Worm (Caenorhabditis elegans) whole organism, L1 larva: ENCODE measurements around the gene sru-35.

ENCODE experiments used
- C16A3.4 ChIP-seq: fragments of 150-350 bp; optimal IDR thresholded peaks from 2 replicates; lab custom pipeline; 2014; ENCODE audit warnings: missing biosample characterization, missing genetic modification characterization
- C34B4.2 ChIP-seq: sonication (generic microtip); optimal IDR thresholded peaks from 2 replicates; lab custom pipeline; 2017; ENCODE audit warnings: mild to moderate bottlenecking, missing genetic modification characterization, missing compliant biosample characterization
- blmp-1 ChIP-seq: fragments of 150-350 bp; optimal IDR thresholded peaks from 2 replicates; lab custom pipeline; 2014; ENCODE audit warnings: missing biosample characterization, missing genetic modification characterization
- ceh-63 ChIP-seq: fragments of 200-800 bp; sonication (Bioruptor generic); optimal IDR thresholded peaks from 2 replicates; lab custom pipeline; 2018; ENCODE audit warnings: mild to moderate bottlenecking, missing genetic modification characterization, missing compliant biosample characterization
- ceh-82 ChIP-seq, 3 experiments: fragments of 150-350 bp in 1 of 3; sonication (generic microtip) in 2 of 3; optimal IDR thresholded peaks; 2 replicates each; lab custom pipeline; 2014 to 2017; ENCODE audit warnings: missing biosample characterization in 3 of 3, missing genetic modification characterization in 3 of 3
- ces-1 ChIP-seq: fragments of 150-350 bp; optimal IDR thresholded peaks from 2 replicates; lab custom pipeline; 2014; ENCODE audit warnings: missing biosample characterization, missing genetic modification reagents, missing genetic modification characterization
- dpl-1 ChIP-seq, 3 experiments: fragments of 150-350 bp in 2 of 3; sonication (generic microtip) in 1 of 3; optimal IDR thresholded peaks; 2 replicates each; lab custom pipeline; 2014 to 2017; ENCODE audit warnings: missing biosample characterization in 3 of 3, missing genetic modification characterization in 3 of 3, missing genetic modification reagents in 3 of 3
- dsc-1 ChIP-seq: sonication (generic microtip); optimal IDR thresholded peaks from 2 replicates; lab custom pipeline; 2016; ENCODE audit warnings: mild to moderate bottlenecking, missing genetic modification characterization, missing compliant biosample characterization
- efl-1 ChIP-seq, 4 experiments: fragments of 150-350 bp; optimal IDR thresholded peaks in 3 of 4; peaks in 1 of 4; 1 replicate in 1 of 4; 2 replicates in 3 of 4; lab custom pipeline; 2014; ENCODE audit warnings: missing biosample characterization in 2 of 4, missing genetic modification characterization in 2 of 4, missing genetic modification reagents in 2 of 4
- elt-3 ChIP-seq, 6 experiments: fragments of 150-350 bp in 1 of 6; sonication (generic microtip); optimal IDR thresholded peaks; 2 replicates each; lab custom pipeline; 2017 to 2018; ENCODE audit warnings: missing biosample characterization in 6 of 6, missing genetic modification characterization in 6 of 6, inconsistent platforms in 1 of 6
- ets-5 ChIP-seq: fragments of 200-800 bp; sonication (Bioruptor generic); IDR thresholded peaks from 2 replicates; pipeline ENCODE4 v1.3.6; 2022; ENCODE audit warnings: missing genetic modification characterization, missing compliant biosample characterization
- fkh-10 ChIP-seq: sonication (generic microtip); optimal IDR thresholded peaks from 2 replicates; lab custom pipeline; 2017; ENCODE audit warnings: missing biosample characterization, missing genetic modification reagents, missing genetic modification characterization
- fkh-8 ChIP-seq: sonication (generic microtip); optimal IDR thresholded peaks from 2 replicates; lab custom pipeline; 2016; ENCODE audit warnings: mild to moderate bottlenecking, missing genetic modification characterization, missing compliant biosample characterization
- grh-1 ChIP-seq: fragments of 200-800 bp; sonication (Bioruptor generic); IDR thresholded peaks from 2 replicates; pipeline ENCODE4 v1.3.6; 2022; ENCODE audit warnings: missing genetic modification reagents, missing genetic modification characterization, missing compliant biosample characterization
- hlh-17 ChIP-seq: fragments of 200-800 bp; sonication (Bioruptor generic); optimal IDR thresholded peaks from 2 replicates; lab custom pipeline; 2018; ENCODE audit warnings: missing genetic modification characterization, mild to moderate bottlenecking, missing compliant biosample characterization, moderate library complexity, borderline replicate concordance
- hlh-4 ChIP-seq: sonication (generic microtip); optimal IDR thresholded peaks from 2 replicates; lab custom pipeline; 2016; ENCODE audit warnings: mild to moderate bottlenecking, missing genetic modification characterization, missing compliant biosample characterization
- hpl-2 ChIP-seq: fragments of 150-350 bp; optimal IDR thresholded peaks from 2 replicates; lab custom pipeline; 2014; ENCODE audit warnings: missing biosample characterization, missing genetic modification reagents, missing genetic modification characterization
- lin-14 ChIP-seq: fragments of 200-800 bp; sonication (Bioruptor generic); optimal IDR thresholded peaks from 2 replicates; lab custom pipeline; 2018; ENCODE audit warnings: mild to moderate bottlenecking, missing genetic modification characterization, moderate library complexity, missing compliant biosample characterization
- lin-35 ChIP-seq, 2 experiments: fragments of 150-350 bp; optimal IDR thresholded peaks; 2 replicates each; lab custom pipeline; 2014; ENCODE audit warnings: missing biosample characterization in 2 of 2, missing genetic modification characterization in 2 of 2, missing genetic modification reagents in 2 of 2
- lsy-2 ChIP-seq, 2 experiments: fragments of 150-350 bp; optimal IDR thresholded peaks; 2 replicates each; lab custom pipeline; 2014; ENCODE audit warnings: missing biosample characterization in 2 of 2, missing genetic modification characterization in 2 of 2
- mef-2 ChIP-seq: fragments of 150-350 bp; optimal IDR thresholded peaks from 2 replicates; lab custom pipeline; 2014; ENCODE audit warnings: missing biosample characterization, missing genetic modification characterization
- mep-1 ChIP-seq: fragments of 150-350 bp; optimal IDR thresholded peaks from 2 replicates; lab custom pipeline; 2014; ENCODE audit warnings: missing biosample characterization, missing genetic modification characterization
- nhr-12 ChIP-seq: sonication (generic microtip); optimal IDR thresholded peaks from 2 replicates; lab custom pipeline; 2017; ENCODE audit warnings: missing biosample characterization, missing genetic modification characterization
- nhr-20 ChIP-seq: sonication (generic microtip); optimal IDR thresholded peaks from 2 replicates; lab custom pipeline; 2016; ENCODE audit warnings: mild to moderate bottlenecking, missing genetic modification characterization, missing compliant biosample characterization
- nhr-237 ChIP-seq: fragments of 150-350 bp; optimal IDR thresholded peaks from 2 replicates; lab custom pipeline; 2014; ENCODE audit warnings: missing biosample characterization, missing genetic modification characterization
- nhr-47 ChIP-seq: sonication (generic microtip); optimal IDR thresholded peaks from 2 replicates; lab custom pipeline; 2016; ENCODE audit warnings: mild to moderate bottlenecking, missing genetic modification characterization, moderate library complexity, missing compliant biosample characterization
- nhr-71 ChIP-seq: sonication (generic microtip); optimal IDR thresholded peaks from 2 replicates; lab custom pipeline; 2016; ENCODE audit warnings: mild to moderate bottlenecking, missing genetic modification characterization, moderate library complexity, missing compliant biosample characterization
- nhr-84 ChIP-seq: sonication (generic microtip); optimal IDR thresholded peaks from 2 replicates; lab custom pipeline; 2017; ENCODE audit warnings: missing biosample characterization, missing genetic modification characterization
- nhr-85 ChIP-seq: sonication (generic microtip); peaks from one replicate; lab custom pipeline; 2016; ENCODE audit warnings: missing genetic modification characterization, inconsistent platforms, missing compliant biosample characterization
- pqm-1 ChIP-seq: sonication (generic microtip); optimal IDR thresholded peaks from 3 replicates; lab custom pipeline; 2017; ENCODE audit warnings: missing biosample characterization, missing genetic modification characterization
- rnt-1 ChIP-seq: sonication (generic microtip); optimal IDR thresholded peaks from 2 replicates; lab custom pipeline; 2016; ENCODE audit warnings: mild to moderate bottlenecking, missing genetic modification characterization, moderate library complexity, missing compliant biosample characterization
- snu-23 ChIP-seq: sonication (generic microtip); optimal IDR thresholded peaks from 2 replicates; lab custom pipeline; 2016; ENCODE audit warnings: missing genetic modification characterization, missing compliant biosample characterization
- sup-37 ChIP-seq: fragments of 200-800 bp; sonication (Bioruptor generic); optimal IDR thresholded peaks from 2 replicates; lab custom pipeline; 2018; ENCODE audit warnings: mild to moderate bottlenecking, missing genetic modification characterization, missing compliant biosample characterization
- swsn-7 ChIP-seq: sonication (generic microtip); optimal IDR thresholded peaks from 2 replicates; lab custom pipeline; 2016; ENCODE audit warnings: missing genetic modification characterization, missing compliant biosample characterization
- tbx-2 ChIP-seq: sonication (generic microtip); optimal IDR thresholded peaks from 2 replicates; lab custom pipeline; 2016; ENCODE audit warnings: missing genetic modification characterization, missing compliant biosample characterization
- unc-130 ChIP-seq: fragments of 150-350 bp; optimal IDR thresholded peaks from 2 replicates; lab custom pipeline; 2017; ENCODE audit warnings: missing biosample characterization, missing genetic modification characterization, inconsistent platforms
- unc-62 ChIP-seq: fragments of 150-350 bp; optimal IDR thresholded peaks from 2 replicates; lab custom pipeline; 2014; ENCODE audit warnings: missing biosample characterization, missing genetic modification reagents, missing genetic modification characterization
- vab-15 ChIP-seq: sonication (generic microtip); optimal IDR thresholded peaks from 2 replicates; lab custom pipeline; 2017; ENCODE audit warnings: missing genotype, mild to moderate bottlenecking, missing genetic modification characterization, missing compliant biosample characterization
- xbp-1 ChIP-seq: sonication (generic microtip); optimal IDR thresholded peaks from 2 replicates; lab custom pipeline; 2016; ENCODE audit warnings: missing genetic modification characterization, missing compliant biosample characterization
- zag-1 ChIP-seq: fragments of 150-350 bp; optimal IDR thresholded peaks from 2 replicates; lab custom pipeline; 2014; ENCODE audit warnings: missing biosample characterization, missing genetic modification characterization

Gene sru-35

DNA sequence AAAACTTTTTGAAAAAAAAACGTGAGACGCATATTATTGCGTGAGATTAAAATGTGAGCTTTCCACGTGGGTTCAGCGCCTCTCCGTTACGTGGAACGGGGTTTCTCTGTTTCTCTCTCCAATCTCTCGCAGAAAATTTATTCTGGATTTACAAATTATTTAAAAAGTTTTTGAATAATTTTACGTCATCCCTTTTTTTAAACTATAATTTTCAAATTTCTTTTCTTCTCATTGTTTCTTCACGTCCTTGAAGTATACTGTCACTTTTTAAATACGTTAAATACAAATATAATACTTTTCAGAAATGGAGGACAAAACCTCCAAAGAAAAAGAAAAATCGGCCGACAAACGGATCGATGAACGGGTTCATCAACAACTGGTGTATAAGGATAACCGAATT, 37.5 kb upstream of the sru-35 start, which contains the start of gene T28C6.7:
Gene T28C6.7 (plus strand): TSS at position 301 of the 400 bp plus-strand sequence.
- TF ChIP-seq ceh-63 (no peak), lsy-2 (tag; optimal IDR thresholded peaks at IDR 0.05; lab: Kevin White, UChicago) (no peak), vab-15 (tag; lab: Kevin White, UChicago) (no peak), lin-14 (GFP tag; lab: Kevin White, UChicago) (no peak), unc-130 (tag; lab: Kevin White, UChicago) (no peak), sup-37 (GFP tag; lab: Kevin White, UChicago) (no peak), mep-1 (tag; lab: Kevin White, UChicago) (no peak), nhr-237 (tag; lab: Kevin White, UChicago) (no peak), nhr-84 (tag; lab: Kevin White, UChicago) (no peak), nhr-47 (no peak), efl-1 (optimal IDR thresholded peaks at IDR 0.05; lab: Kevin White, UChicago) (no peak), efl-1 (GFP tag; optimal IDR thresholded peaks at IDR 0.05 in 1 of 2; lab: Kevin White, UChicago) (no peak), nhr-12 (tag; lab: Kevin White, UChicago) (no peak), zag-1 (no peak), hlh-4 (no peak), C34B4.2 (tag; lab: Kevin White, UChicago) (no peak), ets-5 (GFP tag; lab: Robert Waterston, UW) (no peak), nhr-71 (tag; lab: Kevin White, UChicago) (no peak), pqm-1 (tag; lab: Kevin White, UChicago) (no peak), grh-1 (GFP tag; lab: Robert Waterston, UW) (no peak)

DNA sequence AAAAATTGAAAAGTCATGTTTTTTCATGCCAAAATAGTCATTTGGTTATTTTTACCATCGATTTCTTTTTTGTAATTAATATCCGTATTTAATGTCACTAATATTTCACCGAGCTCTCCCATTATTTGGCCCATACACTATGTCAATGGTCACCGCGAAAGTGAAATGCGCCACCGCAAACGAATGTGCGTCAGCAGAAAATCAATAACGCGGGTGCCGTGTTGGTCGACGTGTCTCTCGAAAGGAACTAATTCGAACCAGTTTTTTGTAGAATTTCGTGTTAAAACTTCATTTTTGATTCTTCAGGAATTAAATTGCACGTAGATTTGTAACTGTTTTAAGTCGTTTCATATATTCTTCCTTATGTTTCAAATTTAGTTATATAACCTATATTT, 36.6 kb upstream of the sru-35 start:
- TF ChIP-seq nhr-47 (peak; percentile 9), hlh-17 (no peak), ces-1 (GFP tag; lab: Kevin White, UChicago) (no peak), unc-62 (GFP tag; lab: Kevin White, UChicago) (no peak), dsc-1 (tag; lab: Kevin White, UChicago) (peak; percentile 13), elt-3 (tag; optimal IDR thresholded peaks at IDR 0.05; lab: Kevin White, UChicago) (peak in 1 of 6 experiments; percentile 39), nhr-20 (tag; lab: Kevin White, UChicago) (peak; percentile 44), mef-2 (no peak), nhr-71 (tag; lab: Kevin White, UChicago) (peak; percentile 50), lin-14 (GFP tag; lab: Kevin White, UChicago) (peak; percentile 54), xbp-1 (tag; lab: Kevin White, UChicago) (peak; percentile 77), hpl-2 (GFP tag; lab: Kevin White, UChicago) (no peak), C16A3.4 (tag; lab: Kevin White, UChicago) (peak; percentile 19), vab-15 (tag; lab: Kevin White, UChicago) (no peak), swsn-7 (tag; lab: Kevin White, UChicago) (peak; percentile 16), lin-35 (GFP tag; optimal IDR thresholded peaks at IDR 0.05; lab: Kevin White, UChicago) (peak; percentile 32 to 69), fkh-10 (GFP tag; lab: Kevin White, UChicago) (no peak), efl-1 (optimal IDR thresholded peaks at IDR 0.05; lab: Kevin White, UChicago) (peak; percentile 53 to 56), efl-1 (GFP tag; optimal IDR thresholded peaks at IDR 0.05 in 1 of 2; lab: Kevin White, UChicago) (peak in 1 of 2 experiments; percentile 94), lsy-2 (tag; optimal IDR thresholded peaks at IDR 0.05; lab: Kevin White, UChicago) (peak in 1 of 2 experiments; percentile 57), nhr-85 (peak; percentile 5), blmp-1 (tag; lab: Kevin White, UChicago) (peak; percentile 93), rnt-1 (tag; lab: Kevin White, UChicago) (peak; percentile 50), ceh-82 (tag; optimal IDR thresholded peaks at IDR 0.05; lab: Kevin White, UChicago) (peak in 1 of 3 experiments; percentile 11), tbx-2 (peak; percentile 53), dpl-1 (GFP tag; optimal IDR thresholded peaks at IDR 0.05; lab: Kevin White, UChicago) (peak in 2 of 3 experiments; percentile 56), snu-23 (peak; percentile 51), unc-130 (tag; lab: Kevin White, UChicago) (no peak), fkh-8 (tag; lab: Kevin White, UChicago) (no peak)
- TF ChIP-seq, all 84 proteins: peak for 19
